Fruit fly (Drosophila melanogaster): ENCODE results near the gene CG31697.

Gene CG31697

dm6 chr2L:19542268-19542773, 7.1 kb downstream of the CG31697 start (continued):
- TF ChIP-seq Trl (optimal IDR thresholded peaks at IDR 0.05) (no peak), Trl (GFP tag; optimal IDR thresholded peaks at IDR 0.05) (no peak), sima (GFP tag; optimal IDR thresholded peaks at IDR 0.05) (no peak), Antp (GFP tag; optimal IDR thresholded peaks at IDR 0.05) (no peak), tna (GFP tag; IDR thresholded peaks at IDR 0.05; ENCODE audit: partially characterized antibody) (peak; percentile 92), Drgx (GFP tag; IDR thresholded peaks at IDR 0.05) (no peak), CG3847 (GFP tag; IDR thresholded peaks at IDR 0.05) (no peak), CoRest (tag; optimal IDR thresholded peaks at IDR 0.05) (peak; percentile 34), Gug (GFP tag; IDR thresholded peaks at IDR 0.05) (no peak), CG15601 (tag; optimal IDR thresholded peaks at IDR 0.05) (peak; percentile 82), sna (GFP tag; IDR thresholded peaks at IDR 0.05; ENCODE audit: partially characterized antibody) (peak; percentile 90), cad (GFP tag; optimal IDR thresholded peaks at IDR 0.05) (no peak), tx (GFP tag; optimal IDR thresholded peaks at IDR 0.05) (no peak), pros (GFP tag; optimal IDR thresholded peaks at IDR 0.05) (no peak), CG12071 (GFP tag; optimal IDR thresholded peaks at IDR 0.05) (no peak), pita (GFP tag; optimal IDR thresholded peaks at IDR 0.05) (no peak), CG12659 (GFP tag; optimal IDR thresholded peaks at IDR 0.05) (peak; percentile 77), ATbp (GFP tag; optimal IDR thresholded peaks at IDR 0.05) (no peak), her (GFP tag; optimal IDR thresholded peaks at IDR 0.05) (no peak), Sry-β (GFP tag; optimal IDR thresholded peaks at IDR 0.05) (no peak), cato (GFP tag; optimal IDR thresholded peaks at IDR 0.05; ENCODE audit: borderline replicate concordance) (no peak), Blimp-1 (GFP tag; optimal IDR thresholded peaks at IDR 0.05) (no peak), wek (GFP tag; optimal IDR thresholded peaks at IDR 0.05) (no peak), pho (GFP tag; optimal IDR thresholded peaks at IDR 0.05) (no peak), CG12219 (GFP tag; optimal IDR thresholded peaks at IDR 0.05) (no peak), Rx (GFP tag; IDR thresholded peaks at IDR 0.05) (no peak), ttk (GFP tag; IDR thresholded peaks at IDR 0.05) (no peak), CG2712 (tag; optimal IDR thresholded peaks at IDR 0.05) (peak; percentile 33), bcd (GFP tag; optimal IDR thresholded peaks at IDR 0.05) (no peak), CG3838 (GFP tag; optimal IDR thresholded peaks at IDR 0.05) (no peak), CG3065 (GFP tag; optimal IDR thresholded peaks at IDR 0.05) (no peak), lov (optimal IDR thresholded peaks at IDR 0.05) (no peak), lov (GFP tag; IDR thresholded peaks at IDR 0.05) (no peak), Fer2 (tag; optimal IDR thresholded peaks at IDR 0.05) (no peak), phol (tag; optimal IDR thresholded peaks at IDR 0.05) (peak; percentile 27), Mes4 (GFP tag; optimal IDR thresholded peaks at IDR 0.05) (no peak), exex (tag; optimal IDR thresholded peaks at IDR 0.05) (peak; percentile 10), Elba2 (GFP tag; optimal IDR thresholded peaks at IDR 0.05) (no peak), CG2129 (GFP tag; IDR thresholded peaks at IDR 0.05; ENCODE audit: partially characterized antibody) (peak; percentile 62), CG9437 (GFP tag; optimal IDR thresholded peaks at IDR 0.05) (no peak), H15 (GFP tag; IDR thresholded peaks at IDR 0.05) (no peak), CG6683 (GFP tag; optimal IDR thresholded peaks at IDR 0.05) (no peak), mld (GFP tag; IDR thresholded peaks at IDR 0.05; ENCODE audit: partially characterized antibody) (peak; percentile 84), CG12155 (GFP tag; optimal IDR thresholded peaks at IDR 0.05) (no peak), gce (GFP tag; IDR thresholded peaks at IDR 0.05) (no peak), CG42726 (GFP tag; IDR thresholded peaks at IDR 0.05; ENCODE audit: partially characterized antibody) (no peak), danr (GFP tag; IDR thresholded peaks at IDR 0.05) (no peak), pb (GFP tag; optimal IDR thresholded peaks at IDR 0.05) (no peak), Ets97D (GFP tag; optimal IDR thresholded peaks at IDR 0.05) (peak; percentile 10), CG18476 (GFP tag; optimal IDR thresholded peaks at IDR 0.05) (no peak), BtbVII (GFP tag; optimal IDR thresholded peaks at IDR 0.05) (peak; percentile 18)

Measured in whole organism, embryonic.